Worm (Caenorhabditis elegans) whole organism, L3 larva: ENCODE results near the gene C01G6.4.

ENCODE experiments used
- ama-1 ChIP-seq: fragments of 150-350 bp; optimal IDR thresholded peaks from 2 replicates; lab custom pipeline; 2018
- elt-3 ChIP-seq, 3 experiments: fragments of 150-350 bp in 1 of 3; sonication (generic microtip) in 2 of 3; optimal IDR thresholded peaks; 2 replicates in 2 of 3; 4 replicates in 1 of 3; lab custom pipeline; 2014 to 2017; ENCODE audit warnings: missing biosample characterization in 3 of 3, missing genetic modification characterization in 3 of 3
- nhr-12 ChIP-seq: fragments of 150-350 bp; optimal IDR thresholded peaks from 2 replicates; lab custom pipeline; 2014; ENCODE audit warnings: missing biosample characterization, missing genetic modification characterization
- pqm-1 ChIP-seq: fragments of 150-350 bp; optimal IDR thresholded peaks from 2 replicates; lab custom pipeline; 2017; ENCODE audit warnings: missing biosample characterization, missing genetic modification characterization, inconsistent platforms
- zag-1 ChIP-seq: fragments of 150-350 bp; optimal IDR thresholded peaks from 2 replicates; lab custom pipeline; 2014; ENCODE audit warnings: missing biosample characterization, missing genetic modification characterization

DNA sequence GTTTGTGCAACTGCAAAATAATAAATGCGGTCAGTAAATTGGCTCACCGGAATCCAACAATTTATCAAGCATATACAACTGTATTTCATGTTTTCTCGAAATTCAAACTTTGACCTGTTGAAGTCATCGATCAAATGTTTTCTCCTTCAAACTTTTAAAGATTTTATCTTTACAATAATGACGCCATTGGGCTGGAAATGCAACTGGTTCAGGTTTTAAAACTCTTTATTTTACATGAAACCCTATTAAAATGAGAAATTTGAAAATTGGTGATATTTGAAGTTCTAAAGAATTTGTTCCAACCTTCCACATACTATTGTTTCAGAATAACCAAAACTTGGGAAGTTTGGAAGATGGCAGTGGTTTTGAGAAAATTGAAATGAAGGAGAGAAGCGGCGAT is 35.9 kb downstream of the C01G6.4 start:
- no peak for TF ChIP-seq elt-3 (tag; optimal IDR thresholded peaks at IDR 0.05; lab: Kevin White, UChicago)
- TF ChIP-seq pqm-1: no peak
- TF ChIP-seq nhr-12 (tag; lab: Kevin White, UChicago): no peak
- TF ChIP-seq zag-1 (tag; lab: Kevin White, UChicago): no peak
- TF ChIP-seq ama-1: no peak
